Worm (Caenorhabditis elegans) whole organism, L2 larva: Measurements from ENCODE around the gene clec-256.
"Not testable (repeated sequence)": the region's sequence is repeated elsewhere in the genome, so short reads cannot be mapped to it uniquely, and the experiment has no call there.

ENCODE experiments used
- C34F6.9 ChIP-seq: fragments of 150-350 bp; optimal IDR thresholded peaks from 2 replicates; lab custom pipeline; 2014; ENCODE audit warnings: missing biosample characterization, missing genetic modification characterization
- F13H6.1 ChIP-seq: sonication (generic microtip); optimal IDR thresholded peaks from 2 replicates; lab custom pipeline; 2016; ENCODE audit warnings: missing genetic modification characterization, missing compliant biosample characterization
- R02D3.7 ChIP-seq: fragments of 150-350 bp; optimal IDR thresholded peaks from 2 replicates; lab custom pipeline; 2014; ENCODE audit warnings: missing biosample characterization, missing genetic modification characterization
- Y55F3AM.14 ChIP-seq: fragments of 200-800 bp; sonication (Bioruptor generic); optimal IDR thresholded peaks from 2 replicates; lab custom pipeline; 2018; ENCODE audit warnings: mild to moderate bottlenecking, missing genetic modification characterization, missing compliant biosample characterization
- alr-1 ChIP-seq: fragments of 150-350 bp; optimal IDR thresholded peaks from 2 replicates; lab custom pipeline; 2014; ENCODE audit warnings: missing biosample characterization, missing genetic modification characterization
- ama-1 ChIP-seq: fragments of 150-350 bp; optimal IDR thresholded peaks from 2 replicates; lab custom pipeline; 2018; ENCODE audit warnings: inconsistent platforms
- blmp-1 ChIP-seq: sonication (generic microtip); optimal IDR thresholded peaks from 2 replicates; lab custom pipeline; 2017; ENCODE audit warnings: missing genetic modification characterization, mild to moderate bottlenecking, missing compliant biosample characterization, antibody characterized with exemption, moderate library complexity; ENCODE audit not compliant: insufficient read depth
- ceh-16 ChIP-seq: fragments of 150-350 bp; optimal IDR thresholded peaks from 2 replicates; lab custom pipeline; 2014; ENCODE audit warnings: missing biosample characterization, missing genetic modification characterization
- crh-2 ChIP-seq: sonication (generic microtip); optimal IDR thresholded peaks from 2 replicates; lab custom pipeline; 2017; ENCODE audit warnings: missing biosample characterization, missing genetic modification characterization
- egl-27 ChIP-seq: sonication (generic microtip); optimal IDR thresholded peaks from 3 replicates; lab custom pipeline; 2017; ENCODE audit warnings: missing biosample characterization, missing genetic modification reagents, missing genetic modification characterization
- elt-1 ChIP-seq: fragments of 150-350 bp; optimal IDR thresholded peaks from 2 replicates; lab custom pipeline; 2014; ENCODE audit warnings: missing biosample characterization, missing genetic modification characterization
- elt-3 ChIP-seq: sonication (generic microtip); optimal IDR thresholded peaks from 2 replicates; lab custom pipeline; 2017; ENCODE audit warnings: missing biosample characterization, missing genetic modification characterization
- fos-1 ChIP-seq: fragments of 150-350 bp; optimal IDR thresholded peaks from 2 replicates; lab custom pipeline; 2014; ENCODE audit warnings: missing biosample characterization, missing genetic modification characterization
- gmeb-1 ChIP-seq: fragments of 150-350 bp; optimal IDR thresholded peaks from 2 replicates; lab custom pipeline; 2014; ENCODE audit warnings: missing biosample characterization, missing genetic modification characterization
- lin-11 ChIP-seq: fragments of 150-350 bp; sonication (generic microtip); optimal IDR thresholded peaks from 2 replicates; lab custom pipeline; 2014; ENCODE audit warnings: missing biosample characterization, missing genetic modification characterization, inconsistent platforms, mixed read lengths
- lin-13 ChIP-seq: fragments of 150-350 bp; optimal IDR thresholded peaks from 2 replicates; lab custom pipeline; 2014; ENCODE audit warnings: missing biosample characterization, missing genetic modification reagents, missing genetic modification characterization
- lsy-2 ChIP-seq, 2 experiments: fragments of 150-350 bp in 1 of 2; sonication (generic microtip) in 1 of 2; optimal IDR thresholded peaks; 2 replicates each; lab custom pipeline; 2014 to 2017; ENCODE audit warnings: missing biosample characterization in 2 of 2, missing genetic modification characterization in 2 of 2
- mbf-1 ChIP-seq: sonication (generic microtip); optimal IDR thresholded peaks from 2 replicates; lab custom pipeline; 2017; ENCODE audit warnings: missing biosample characterization, missing genetic modification characterization
- mdl-1 ChIP-seq, 2 experiments: fragments of 150-350 bp in 1 of 2; sonication (generic microtip) in 1 of 2; optimal IDR thresholded peaks; 2 replicates each; lab custom pipeline; 2017; ENCODE audit warnings: missing biosample characterization in 2 of 2, missing genetic modification characterization in 2 of 2
- nhr-10 ChIP-seq: sonication (generic microtip); optimal IDR thresholded peaks from 2 replicates; lab custom pipeline; 2017; ENCODE audit warnings: missing biosample characterization, missing genetic modification characterization
- nhr-11 ChIP-seq: fragments of 150-350 bp; optimal IDR thresholded peaks from 2 replicates; lab custom pipeline; 2014; ENCODE audit warnings: missing biosample characterization, missing genetic modification characterization
- nhr-129 ChIP-seq: fragments of 150-350 bp; optimal IDR thresholded peaks from 2 replicates; lab custom pipeline; 2014; ENCODE audit warnings: missing biosample characterization, missing genetic modification characterization
- nhr-21 ChIP-seq: fragments of 150-350 bp; optimal IDR thresholded peaks from 2 replicates; lab custom pipeline; 2014; ENCODE audit warnings: missing biosample characterization, missing genetic modification characterization
- nhr-237 ChIP-seq: fragments of 150-350 bp; optimal IDR thresholded peaks from 2 replicates; lab custom pipeline; 2014; ENCODE audit warnings: missing biosample characterization, missing genetic modification characterization
- nhr-25 ChIP-seq: fragments of 150-350 bp; sonication (generic microtip); optimal IDR thresholded peaks from 3 replicates; lab custom pipeline; 2014; ENCODE audit warnings: missing biosample characterization, missing genetic modification characterization
- nhr-77 ChIP-seq: fragments of 150-350 bp; optimal IDR thresholded peaks from 2 replicates; lab custom pipeline; 2014; ENCODE audit warnings: missing biosample characterization, missing genetic modification characterization
- peb-1 ChIP-seq: fragments of 150-350 bp; optimal IDR thresholded peaks from 2 replicates; lab custom pipeline; 2014; ENCODE audit warnings: missing biosample characterization, missing genetic modification characterization
- sem-4 ChIP-seq: fragments of 150-350 bp; optimal IDR thresholded peaks from 2 replicates; lab custom pipeline; 2014; ENCODE audit warnings: missing biosample characterization, missing genetic modification reagents, missing genetic modification characterization
- sma-3 ChIP-seq: sonication (generic microtip); optimal IDR thresholded peaks from 2 replicates; lab custom pipeline; 2016; ENCODE audit warnings: missing genetic modification reagents, missing genetic modification characterization, missing compliant biosample characterization
- snpc-4 ChIP-seq: fragments of 150-350 bp; optimal IDR thresholded peaks from 2 replicates; lab custom pipeline; 2014; ENCODE audit warnings: missing biosample characterization, missing genetic modification characterization
- unc-39 ChIP-seq: fragments of 150-350 bp; optimal IDR thresholded peaks from 2 replicates; lab custom pipeline; 2014; ENCODE audit warnings: missing biosample characterization, missing genetic modification characterization
- unc-55 ChIP-seq: fragments of 150-350 bp; sonication (generic microtip); optimal IDR thresholded peaks from 3 replicates; lab custom pipeline; 2014; ENCODE audit warnings: missing biosample characterization, missing genetic modification reagents, missing genetic modification characterization
- unc-62 ChIP-seq: fragments of 150-350 bp; optimal IDR thresholded peaks from 2 replicates; lab custom pipeline; 2014; ENCODE audit warnings: missing biosample characterization, missing genetic modification reagents, missing genetic modification characterization
- zag-1 ChIP-seq: fragments of 150-350 bp; optimal IDR thresholded peaks from 2 replicates; lab custom pipeline; 2014; ENCODE audit warnings: missing biosample characterization, missing genetic modification characterization

Gene clec-256

ce11 chrV:18748726-18749125 is 22.8 kb upstream of the clec-256 start, which contains the start of gene clec-252:
Gene clec-252, minus strand, starts transcription at chrV:18748826.
- no peak for TF ChIP-seq blmp-1
- TF ChIP-seq C34F6.9 (tag; lab: Kevin White, UChicago), result no peak
- no peak for TF ChIP-seq nhr-237 (tag; lab: Kevin White, UChicago)
- TF ChIP-seq Y55F3AM.14 (GFP tag; lab: Kevin White, UChicago), result no peak
- no peak for TF ChIP-seq sma-3 (GFP tag; lab: Kevin White, UChicago)
- no peak for TF ChIP-seq nhr-10 (tag; lab: Kevin White, UChicago)
- no peak for TF ChIP-seq alr-1
- no peak for TF ChIP-seq nhr-129 (tag; lab: Kevin White, UChicago)
- no peak for TF ChIP-seq gmeb-1
- no peak for TF ChIP-seq elt-3 (tag; lab: Kevin White, UChicago)
- TF ChIP-seq egl-27 (tag; lab: Kevin White, UChicago), result no peak
- no peak for TF ChIP-seq fos-1 (tag; lab: Kevin White, UChicago)
- TF ChIP-seq nhr-25 (tag; lab: Kevin White, UChicago), result no peak
- TF ChIP-seq mbf-1 (tag; lab: Kevin White, UChicago), result no peak
- no peak for TF ChIP-seq peb-1 (tag; lab: Kevin White, UChicago)
- TF ChIP-seq crh-2 (tag; lab: Kevin White, UChicago), result no peak
- no peak for TF ChIP-seq zag-1 (tag; lab: Kevin White, UChicago)

ce11 chrV:18750445-18750844 is 21.0 kb upstream of the clec-256 start, which contains the start of the genes F11D11.21 and F11D11.12:
Gene F11D11.21, minus strand, starts transcription at chrV:18750545.
Gene F11D11.12, minus strand, starts transcription at chrV:18750682.
- TF ChIP-seq nhr-11, result no peak

ce11 chrV:18753036-18753435 is 18.5 kb upstream of the clec-256 start, which contains the start of gene F11D11.6:
Gene F11D11.6, minus strand, starts transcription at chrV:18753136.
- no peak for TF ChIP-seq lsy-2 (tag; optimal IDR thresholded peaks at IDR 0.05; lab: Kevin White, UChicago)
- TF ChIP-seq unc-39, result no peak
- no peak for TF ChIP-seq sma-3 (GFP tag; lab: Kevin White, UChicago)
- no peak for TF ChIP-seq peb-1 (tag; lab: Kevin White, UChicago)
- no peak for TF ChIP-seq nhr-129 (tag; lab: Kevin White, UChicago)
- TF ChIP-seq F13H6.1, result no peak
- no peak for TF ChIP-seq elt-1 (tag; lab: Kevin White, UChicago)
- no peak for TF ChIP-seq lin-13 (GFP tag; lab: Kevin White, UChicago)
- TF ChIP-seq blmp-1, result no peak
- TF ChIP-seq sem-4 (tag; lab: Kevin White, UChicago), result no peak
- no peak for TF ChIP-seq nhr-21 (tag; lab: Kevin White, UChicago)
- TF ChIP-seq nhr-77, result no peak
- TF ChIP-seq nhr-25 (tag; lab: Kevin White, UChicago), result no peak
- TF ChIP-seq unc-62 (GFP tag; lab: Kevin White, UChicago), result no peak
- TF ChIP-seq unc-55 (GFP tag; lab: Kevin White, UChicago), result no peak
- no peak for TF ChIP-seq ama-1
- no peak for TF ChIP-seq R02D3.7 (tag; lab: Kevin White, UChicago)
- no peak for TF ChIP-seq mbf-1 (tag; lab: Kevin White, UChicago)

ce11 chrV:18754328-18754727 is 17.2 kb upstream of the clec-256 start, which contains the start of gene clec-254:
Gene clec-254, minus strand, starts transcription at chrV:18754428.
- not testable (repeated sequence) for TF ChIP-seq nhr-77; lin-11 (tag; lab: Kevin White, UChicago); sma-3 (GFP tag; lab: Kevin White, UChicago)

ce11 chrV:18760174-18760573 is 11.3 kb upstream of the clec-256 start, which contains the start of gene F11D11.3:
Gene F11D11.3, minus strand, starts transcription at chrV:18760274.
- TF ChIP-seq mbf-1 (tag; lab: Kevin White, UChicago) (no peak), mdl-1 (tag; optimal IDR thresholded peaks at IDR 0.05; lab: Kevin White, UChicago) (no peak), sem-4 (tag; lab: Kevin White, UChicago) (no peak), zag-1 (tag; lab: Kevin White, UChicago) (no peak), egl-27 (tag; lab: Kevin White, UChicago) (no peak), crh-2 (tag; lab: Kevin White, UChicago) (no peak), snpc-4 (tag; lab: Kevin White, UChicago) (no peak), elt-3 (tag; lab: Kevin White, UChicago) (no peak), lin-11 (tag; lab: Kevin White, UChicago) (no peak), ceh-16 (tag; lab: Kevin White, UChicago) (no peak), nhr-25 (tag; lab: Kevin White, UChicago) (no peak), alr-1 (no peak)
